Worm (Caenorhabditis elegans) whole organism, mixed stage, embryonic: ENCODE measurements around the gene T05A7.13.

Experiments
- M03D4.4 ChIP-seq: sonication (generic microtip); optimal IDR thresholded peaks from 2 replicates; lab custom pipeline; 2017; ENCODE audit warnings: mild to moderate bottlenecking, missing genetic modification characterization, missing compliant biosample characterization
- bed-3 ChIP-seq: fragments of 200-800 bp; sonication (Bioruptor generic); optimal IDR thresholded peaks from 3 replicates; lab custom pipeline; 2018; ENCODE audit warnings: mild to moderate bottlenecking, missing genetic modification characterization, moderate library complexity, missing compliant biosample characterization
- ceh-39 ChIP-seq: fragments of 150-350 bp; optimal IDR thresholded peaks from 2 replicates; lab custom pipeline; 2014; ENCODE audit warnings: missing biosample characterization, missing genetic modification characterization
- ceh-83 ChIP-seq: fragments of 200-800 bp; sonication (Bioruptor generic); optimal IDR thresholded peaks from 2 replicates; lab custom pipeline; 2018; ENCODE audit warnings: mild to moderate bottlenecking, missing genetic modification characterization, missing compliant biosample characterization
- ces-1 ChIP-seq: fragments of 150-350 bp; optimal IDR thresholded peaks from 2 replicates; lab custom pipeline; 2014; ENCODE audit warnings: missing biosample characterization, missing genetic modification reagents, missing genetic modification characterization
- cnd-1 ChIP-seq: fragments of 200-800 bp; sonication (Bioruptor generic); optimal IDR thresholded peaks from 2 replicates; lab custom pipeline; 2018; ENCODE audit warnings: mild to moderate bottlenecking, missing genetic modification characterization, missing compliant biosample characterization
- drap-1 ChIP-seq: fragments of 200-800 bp; sonication (Bioruptor generic); optimal IDR thresholded peaks from 3 replicates; lab custom pipeline; 2018; ENCODE audit warnings: mild to moderate bottlenecking, missing genetic modification characterization, missing compliant biosample characterization
- elt-1 ChIP-seq: sonication (generic microtip); optimal IDR thresholded peaks from 2 replicates; lab custom pipeline; 2017; ENCODE audit warnings: missing genetic modification characterization, mild to moderate bottlenecking, missing compliant biosample characterization, antibody characterized with exemption, moderate library complexity, borderline replicate concordance; ENCODE audit not compliant: insufficient read depth
- elt-3 ChIP-seq: fragments of 150-350 bp; optimal IDR thresholded peaks from 2 replicates; lab custom pipeline; 2014; ENCODE audit warnings: missing biosample characterization, missing genetic modification characterization
- flh-1 ChIP-seq: fragments of 200-800 bp; sonication (Bioruptor generic); optimal IDR thresholded peaks from 2 replicates; lab custom pipeline; 2018; ENCODE audit warnings: mild to moderate bottlenecking, missing genetic modification characterization, moderate library complexity, missing compliant biosample characterization
- ham-2 ChIP-seq: fragments of 200-800 bp; sonication (Bioruptor generic); optimal IDR thresholded peaks from 2 replicates; lab custom pipeline; 2018; ENCODE audit warnings: mild to moderate bottlenecking, missing genetic modification characterization, missing compliant biosample characterization
- hlh-1 ChIP-seq: fragments of 150-350 bp; optimal IDR thresholded peaks from 2 replicates; lab custom pipeline; 2014; ENCODE audit warnings: missing biosample characterization, missing genetic modification reagents, missing genetic modification characterization
- lin-13 ChIP-seq: fragments of 150-350 bp; optimal IDR thresholded peaks from 2 replicates; lab custom pipeline; 2014; ENCODE audit warnings: missing biosample characterization, missing genetic modification characterization
- lin-32 ChIP-seq: fragments of 200-800 bp; sonication (Bioruptor generic); optimal IDR thresholded peaks from 2 replicates; lab custom pipeline; 2018; ENCODE audit warnings: mild to moderate bottlenecking, missing genetic modification characterization, missing compliant biosample characterization
- lsy-2 ChIP-seq: fragments of 150-350 bp; optimal IDR thresholded peaks from 2 replicates; lab custom pipeline; 2014; ENCODE audit warnings: missing biosample characterization, missing genetic modification characterization
- mab-5 ChIP-seq: fragments of 150-350 bp; optimal IDR thresholded peaks from 2 replicates; lab custom pipeline; 2014; ENCODE audit warnings: missing biosample characterization, missing genetic modification characterization
- mep-1 ChIP-seq: fragments of 150-350 bp; optimal IDR thresholded peaks from 2 replicates; lab custom pipeline; 2017; ENCODE audit warnings: missing biosample characterization, missing genetic modification reagents, missing genetic modification characterization, inconsistent platforms
- mls-2 ChIP-seq: sonication (generic microtip); optimal IDR thresholded peaks from 2 replicates; lab custom pipeline; 2016; ENCODE audit warnings: mild to moderate bottlenecking, missing genetic modification characterization, moderate library complexity, missing compliant biosample characterization
- nhr-12 ChIP-seq: fragments of 150-350 bp; optimal IDR thresholded peaks from 2 replicates; lab custom pipeline; 2014; ENCODE audit warnings: missing biosample characterization, missing genetic modification characterization
- nhr-2 ChIP-seq: fragments of 150-350 bp; optimal IDR thresholded peaks from 2 replicates; lab custom pipeline; 2014; ENCODE audit warnings: missing biosample characterization, missing genetic modification characterization
- nhr-76 ChIP-seq: sonication (generic microtip); optimal IDR thresholded peaks from 2 replicates; lab custom pipeline; 2017; ENCODE audit warnings: missing biosample characterization, missing genetic modification characterization
- pha-4 ChIP-seq: fragments of 150-350 bp; optimal IDR thresholded peaks from 2 replicates; lab custom pipeline; 2018; ENCODE audit warnings: missing biosample characterization, missing genetic modification reagents, missing genetic modification characterization
- sem-2 ChIP-seq: fragments of 200-800 bp; sonication (Bioruptor generic); optimal IDR thresholded peaks from 2 replicates; lab custom pipeline; 2018; ENCODE audit warnings: mild to moderate bottlenecking, missing genetic modification characterization, missing compliant biosample characterization
- snpc-4 ChIP-seq: fragments of 150-350 bp; optimal IDR thresholded peaks from 2 replicates; lab custom pipeline; 2014; ENCODE audit warnings: missing biosample characterization, missing genetic modification characterization
- sptf-1 ChIP-seq: sonication (generic microtip); optimal IDR thresholded peaks from 2 replicates; lab custom pipeline; 2017; ENCODE audit warnings: mild to moderate bottlenecking, missing genetic modification characterization, moderate library complexity, missing compliant biosample characterization
- tbx-8 ChIP-seq: fragments of 200-800 bp; sonication (Bioruptor generic); optimal IDR thresholded peaks from 2 replicates; lab custom pipeline; 2018; ENCODE audit warnings: mild to moderate bottlenecking, missing genetic modification characterization, moderate library complexity, missing compliant biosample characterization
- unc-120 ChIP-seq: sonication (generic microtip); optimal IDR thresholded peaks from 2 replicates; lab custom pipeline; 2017; ENCODE audit warnings: missing genetic modification characterization, missing compliant biosample characterization; ENCODE audit not compliant: poor library complexity, severe bottlenecking
- unc-62 ChIP-seq: fragments of 150-350 bp; optimal IDR thresholded peaks from 2 replicates; lab custom pipeline; 2014; ENCODE audit warnings: missing biosample characterization, missing genetic modification reagents, missing genetic modification characterization
- zip-8 ChIP-seq: fragments of 150-350 bp; optimal IDR thresholded peaks from 2 replicates; lab custom pipeline; 2014; ENCODE audit warnings: missing biosample characterization, missing genetic modification characterization
- ztf-11 ChIP-seq: fragments of 150-350 bp; optimal IDR thresholded peaks from 2 replicates; lab custom pipeline; 2014; ENCODE audit warnings: missing biosample characterization, missing genetic modification characterization

Gene T05A7.13

DNA sequence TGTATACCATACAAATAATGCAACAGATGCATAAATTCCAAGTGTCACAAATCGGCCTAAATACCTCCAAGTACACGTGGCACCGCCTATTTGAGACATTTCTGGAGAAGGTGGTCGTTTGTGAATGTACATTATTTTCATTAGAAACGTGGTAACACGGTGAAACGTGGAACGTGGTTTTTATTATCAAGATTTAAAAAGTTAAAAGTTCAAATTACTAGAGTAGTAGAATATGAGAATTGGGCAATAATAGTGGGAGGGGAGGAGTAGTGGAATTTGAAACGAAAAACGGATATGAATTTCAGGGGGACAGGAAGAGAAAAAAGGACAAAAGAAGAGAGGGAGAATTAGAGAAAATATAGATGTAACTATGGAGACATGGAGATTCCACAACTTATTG lies 5.3 kb downstream of the T05A7.13 start, which contains the start of gene fut-6:
fut-6 (minus strand) TSS at position 101 of the 400 bp plus-strand sequence.
- no peak for TF ChIP-seq lin-13 (tag; lab: Kevin White, UChicago)
- no peak for TF ChIP-seq elt-3
- TF ChIP-seq nhr-76 (tag; lab: Kevin White, UChicago): no peak

DNA sequence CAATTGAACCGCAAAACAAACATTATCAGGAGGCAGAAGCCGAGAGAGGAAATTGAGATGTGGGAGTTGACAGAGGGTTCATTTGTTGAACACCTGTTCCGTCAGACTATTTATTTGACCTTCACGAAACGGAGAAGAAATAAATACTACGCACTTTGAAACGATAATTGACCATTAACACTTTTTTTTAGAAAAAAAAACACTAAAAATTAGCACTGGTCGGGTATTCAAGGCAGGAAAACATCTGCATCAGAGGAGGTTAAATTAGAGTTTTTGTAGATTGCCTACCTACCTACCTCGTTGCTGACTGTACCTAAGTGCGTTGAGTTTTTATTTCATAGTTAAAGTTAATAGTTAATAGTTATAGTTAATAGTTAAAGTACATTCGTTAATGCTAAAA lies 11.1 kb downstream of the T05A7.13 start:
- TF ChIP-seq hlh-1 (tag; lab: Kevin White, UChicago): peak; percentile 31
- no peak for TF ChIP-seq elt-1 (tag; lab: Kevin White, UChicago)

DNA sequence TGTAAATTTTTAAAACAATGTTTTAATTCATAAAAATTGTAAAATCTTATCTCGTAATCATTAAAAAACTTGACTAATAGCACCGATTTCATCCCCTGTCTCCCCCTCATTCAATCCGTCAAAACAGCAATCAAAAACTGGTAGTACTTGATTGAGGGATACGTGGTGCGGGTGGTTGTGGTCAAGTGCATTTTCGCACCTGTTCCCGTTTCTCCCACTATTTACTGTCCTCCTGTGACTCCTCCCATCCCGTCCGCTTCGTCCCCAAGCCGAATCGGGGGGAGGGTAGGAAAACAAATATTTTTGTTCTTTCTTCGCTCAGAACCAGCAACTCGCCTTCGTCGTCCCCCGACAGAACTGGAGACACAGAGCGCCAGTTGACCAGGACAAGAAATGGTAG lies 12.4 kb downstream of the T05A7.13 start, which contains the start of gene lgc-27:
lgc-27 (plus strand) TSS at position 301 of the 400 bp plus-strand sequence.
- TF ChIP-seq ceh-39 (tag; lab: Kevin White, UChicago) (no peak), pha-4 (peak; percentile 55), sem-2 (no peak)
- TF ChIP-seq, all 35 proteins: peak for 1

DNA sequence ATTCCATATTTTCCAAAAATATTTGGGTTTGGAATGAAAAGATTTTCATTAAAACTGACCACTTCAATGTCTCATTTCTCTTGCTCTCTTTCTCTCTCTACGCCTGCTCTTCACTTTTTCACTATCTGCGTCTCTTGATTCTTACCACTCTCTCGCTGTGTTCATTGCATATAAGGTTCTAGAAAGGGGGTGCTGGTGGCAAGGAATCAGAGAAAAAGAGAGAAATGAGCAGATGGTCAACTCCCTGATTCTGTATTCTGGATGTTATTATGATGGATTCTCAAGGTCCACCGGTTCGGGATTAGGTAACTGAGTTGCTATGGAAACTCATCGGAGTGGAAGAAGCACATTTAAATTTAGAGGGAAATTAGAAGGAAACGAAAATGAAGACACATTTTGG lies 20.4 kb downstream of the T05A7.13 start:
- TF ChIP-seq bed-3 (GFP tag; lab: Kevin White, UChicago): no peak
- peak; percentile 78 for TF ChIP-seq ces-1 (GFP tag; lab: Kevin White, UChicago)
- TF ChIP-seq lin-32: peak; percentile 67
- TF ChIP-seq lsy-2 (tag; lab: Kevin White, UChicago): peak; percentile 4
- peak; percentile 72 for TF ChIP-seq mep-1 (tag; lab: Kevin White, UChicago)
- no peak for TF ChIP-seq zip-8 (tag; lab: Kevin White, UChicago)
- no peak for TF ChIP-seq tbx-8
- TF ChIP-seq hlh-1 (tag; lab: Kevin White, UChicago): no peak
- TF ChIP-seq cnd-1: peak; percentile 91
- peak; percentile 47 for TF ChIP-seq unc-120 (tag; lab: Kevin White, UChicago)
- TF ChIP-seq elt-1 (tag; lab: Kevin White, UChicago): no peak
- TF ChIP-seq sptf-1 (tag; lab: Kevin White, UChicago): no peak
- no peak for TF ChIP-seq flh-1
- TF ChIP-seq mls-2 (tag; lab: Kevin White, UChicago): peak; percentile 21
- TF ChIP-seq, all 35 proteins: peak for 7

DNA sequence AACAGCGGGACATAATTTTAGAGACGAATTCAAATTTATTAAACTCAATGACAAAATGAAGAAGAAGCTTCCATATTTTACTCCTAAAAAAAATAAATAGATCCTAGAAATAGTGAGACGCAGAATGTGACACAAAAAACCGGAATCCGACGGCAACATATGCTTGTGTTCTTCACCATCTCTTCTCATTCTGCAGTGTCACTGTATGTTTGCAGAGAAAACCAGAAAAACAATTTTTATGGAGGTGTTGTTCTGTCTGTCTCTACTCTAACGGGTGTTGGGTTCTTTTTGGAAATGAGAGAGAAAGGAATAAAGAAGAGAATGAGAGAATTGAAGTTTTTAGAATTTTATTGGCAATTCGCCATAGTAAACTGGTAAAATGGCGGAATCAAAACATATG lies 22.3 kb downstream of the T05A7.13 start:
- TF ChIP-seq mep-1 (tag; lab: Kevin White, UChicago): no peak
- no peak for TF ChIP-seq ham-2 (GFP tag; lab: Kevin White, UChicago)
- TF ChIP-seq sem-2: no peak
- no peak for TF ChIP-seq zip-8 (tag; lab: Kevin White, UChicago)
- TF ChIP-seq elt-1 (tag; lab: Kevin White, UChicago): no peak
- no peak for TF ChIP-seq M03D4.4 (tag; lab: Kevin White, UChicago)
- TF ChIP-seq mls-2 (tag; lab: Kevin White, UChicago): no peak
- TF ChIP-seq nhr-76 (tag; lab: Kevin White, UChicago): no peak
- TF ChIP-seq unc-62: no peak
- no peak for TF ChIP-seq drap-1
- TF ChIP-seq ceh-39 (tag; lab: Kevin White, UChicago): no peak
- no peak for TF ChIP-seq nhr-2
- TF ChIP-seq tbx-8: no peak
- no peak for TF ChIP-seq ztf-11 (tag; lab: Kevin White, UChicago)

DNA sequence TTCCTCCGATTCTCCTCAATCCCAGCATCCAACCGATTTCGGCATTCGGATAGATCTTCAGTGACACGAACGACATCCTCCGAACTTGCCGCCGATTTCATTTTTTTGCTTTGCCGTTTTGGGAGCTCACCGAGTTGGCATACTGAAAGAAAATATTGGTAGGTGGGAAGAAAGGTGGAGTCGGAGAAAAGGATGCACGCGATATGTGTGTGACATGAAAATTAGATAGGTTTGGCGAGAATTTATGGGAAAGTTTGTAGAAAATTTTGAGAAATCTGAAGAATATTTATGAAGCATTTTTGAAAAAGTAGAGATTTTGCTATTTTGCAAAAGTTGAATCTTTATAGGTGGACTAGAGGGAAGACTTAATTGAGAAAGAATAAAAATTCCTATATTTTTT lies 22.9 kb downstream of the T05A7.13 start, which contains the start of gene che-10:
che-10 (minus strand) TSS at position 101 of the 400 bp plus-strand sequence.
- TF ChIP-seq pha-4 (no peak), ham-2 (GFP tag; lab: Kevin White, UChicago) (no peak), ceh-83 (GFP tag; lab: Kevin White, UChicago) (no peak), sem-2 (no peak), M03D4.4 (tag; lab: Kevin White, UChicago) (no peak), drap-1 (no peak), elt-3 (no peak), cnd-1 (no peak), mab-5 (no peak), nhr-12 (tag; lab: Kevin White, UChicago) (no peak), snpc-4 (tag; lab: Kevin White, UChicago) (no peak)
